Worm (Caenorhabditis elegans) whole organism, early embryonic: ENCODE data around the gene srd-40.
A peak's percentile ranks its signal among the peaks of the same experiment; 100 is the strongest.

Experiments
- B0310.2 ChIP-seq: sonication (generic microtip); optimal IDR thresholded peaks from 2 replicates; lab custom pipeline; 2016; ENCODE audit warnings: mild to moderate bottlenecking, missing genetic modification characterization, missing compliant biosample characterization
- F13C5.2 ChIP-seq: sonication (generic microtip); optimal IDR thresholded peaks from 2 replicates; lab custom pipeline; 2017; ENCODE audit warnings: mild to moderate bottlenecking, missing genetic modification characterization, inconsistent platforms, missing compliant biosample characterization
- aly-1 ChIP-seq: sonication (generic microtip); optimal IDR thresholded peaks from 2 replicates; lab custom pipeline; 2016; ENCODE audit warnings: missing genetic modification characterization, missing compliant biosample characterization
- ama-1 ChIP-seq: fragments of 150-350 bp; optimal IDR thresholded peaks from 2 replicates; lab custom pipeline; 2014
- ceh-13 ChIP-seq: fragments of 200-800 bp; sonication (Bioruptor generic); optimal IDR thresholded peaks from 2 replicates; lab custom pipeline; 2018; ENCODE audit warnings: mild to moderate bottlenecking, missing genetic modification characterization, missing compliant biosample characterization
- ceh-36 ChIP-seq: sonication (generic microtip); optimal IDR thresholded peaks from 2 replicates; lab custom pipeline; 2016; ENCODE audit warnings: missing genetic modification characterization, inconsistent platforms, missing compliant biosample characterization
- ets-7 ChIP-seq: sonication (generic microtip); optimal IDR thresholded peaks from 2 replicates; lab custom pipeline; 2016; ENCODE audit warnings: missing genotype, missing genetic modification characterization, missing compliant biosample characterization
- flt-1 ChIP-seq: fragments of 200-800 bp; sonication (Bioruptor generic); IDR thresholded peaks from 2 replicates; pipeline ENCODE4 v1.3.6; 2022; ENCODE audit warnings: missing genetic modification characterization, missing compliant biosample characterization
- hmbx-1 ChIP-seq: sonication (generic microtip); optimal IDR thresholded peaks from 2 replicates; lab custom pipeline; 2016; ENCODE audit warnings: mild to moderate bottlenecking, missing genetic modification characterization, missing compliant biosample characterization
- hmg-4 ChIP-seq: fragments of 200-800 bp; sonication (Bioruptor generic); optimal IDR thresholded peaks from 2 replicates; lab custom pipeline; 2018; ENCODE audit warnings: mild to moderate bottlenecking, missing genetic modification characterization, missing compliant biosample characterization
- hnd-1 ChIP-seq: sonication (generic microtip); optimal IDR thresholded peaks from 2 replicates; lab custom pipeline; 2016; ENCODE audit warnings: missing genetic modification characterization, missing compliant biosample characterization
- pes-1 ChIP-seq: fragments of 200-800 bp; sonication (Bioruptor generic); IDR thresholded peaks from 2 replicates; pipeline ENCODE4 v1.3.6; 2022; ENCODE audit warnings: missing genetic modification reagents, missing genetic modification characterization, missing compliant biosample characterization
- scrt-1 ChIP-seq: fragments of 200-800 bp; sonication (Bioruptor generic); IDR thresholded peaks from 2 replicates; pipeline ENCODE4 v1.3.6; 2022; ENCODE audit warnings: missing genetic modification characterization, missing compliant biosample characterization
- sea-1 ChIP-seq: fragments of 200-800 bp; sonication (Bioruptor generic); conservative IDR thresholded peaks from 2 replicates; pipeline ENCODE4 v1.3.6; 2022; ENCODE audit warnings: missing genetic modification characterization, missing compliant biosample characterization
- tbx-11 ChIP-seq: fragments of 200-800 bp; sonication (Bioruptor generic); IDR thresholded peaks from 2 replicates; pipeline ENCODE4 v1.3.6; 2022; ENCODE audit warnings: missing genetic modification characterization, missing compliant biosample characterization
- tbx-37 ChIP-seq: fragments of 200-800 bp; sonication (Bioruptor generic); conservative IDR thresholded peaks from 2 replicates; pipeline ENCODE4 v1.3.6; 2022; ENCODE audit warnings: missing genetic modification reagents, missing genetic modification characterization, missing compliant biosample characterization
- tra-4 ChIP-seq: sonication (generic microtip); optimal IDR thresholded peaks from 2 replicates; lab custom pipeline; 2017; ENCODE audit warnings: missing genetic modification characterization, missing compliant biosample characterization

srd-40 gene

ce11 chrX:12326424-12326823 lies 2.9 kb downstream of the srd-40 start, which contains the start of gene srd-41:
TSS of gene srd-41 (plus strand) at chrX:12326724.
- TF ChIP-seq sea-1 (GFP tag; lab: Robert Waterston, UW) (no peak), scrt-1 (GFP tag; lab: Robert Waterston, UW) (no peak), B0310.2 (tag; lab: Kevin White, UChicago) (no peak), hmg-4 (no peak), tbx-11 (GFP tag; lab: Robert Waterston, UW) (no peak), pes-1 (no peak), hmbx-1 (no peak), ama-1 (lab: Kevin White, UChicago) (no peak), ceh-36 (no peak)

- TF ChIP-seq hmg-4 = no peak
Observed at ce11 chrX:12328676-12329075, 5.1 kb downstream of the srd-40 start, which contains the start of gene srd-45. TSS of gene srd-45 (plus strand) at chrX:12328976.

ce11 chrX:12331795-12332194 lies 8.3 kb downstream of the srd-40 start, which contains the start of gene srd-46:
TSS of gene srd-46 (plus strand) at chrX:12332095.
- no peak for TF ChIP-seq hmg-4

ce11 chrX:12333479-12333878 lies 9.9 kb downstream of the srd-40 start, which contains the start of gene srd-47:
TSS of gene srd-47 (plus strand) at chrX:12333642.
- no peak for TF ChIP-seq flt-1
- no peak for TF ChIP-seq scrt-1 (GFP tag; lab: Robert Waterston, UW)
- TF ChIP-seq aly-1 (tag; lab: Kevin White, UChicago) = no peak
- TF ChIP-seq pes-1 = no peak
- no peak for TF ChIP-seq tbx-11 (GFP tag; lab: Robert Waterston, UW)
- TF ChIP-seq tra-4 (tag; lab: Kevin White, UChicago) = no peak
- no peak for TF ChIP-seq sea-1 (GFP tag; lab: Robert Waterston, UW)
- TF ChIP-seq hmbx-1 = no peak
- TF ChIP-seq B0310.2 (tag; lab: Kevin White, UChicago) = no peak
- no peak for TF ChIP-seq F13C5.2 (tag; lab: Kevin White, UChicago)
- no peak for TF ChIP-seq ceh-36
- no peak for TF ChIP-seq tbx-37 (GFP tag; lab: Robert Waterston, UW)

DNA sequence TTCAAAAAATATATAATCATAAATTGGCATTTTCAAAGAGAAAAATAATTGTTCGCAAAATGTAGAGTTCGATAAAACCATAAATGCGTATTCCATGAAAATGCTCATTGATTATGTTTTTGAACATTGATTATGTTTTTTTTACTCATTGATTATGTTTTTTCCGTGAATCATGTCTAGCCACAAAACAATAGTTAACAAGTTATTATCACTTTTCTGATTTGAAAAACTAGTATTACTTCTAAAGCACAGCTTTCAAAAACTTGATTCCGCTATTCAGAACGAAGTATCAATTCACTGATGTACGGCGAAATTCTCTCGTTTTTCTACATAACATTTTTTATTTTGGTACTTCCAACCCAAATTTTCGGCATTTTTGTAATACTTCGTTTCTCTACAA lies 12.3 kb downstream of the srd-40 start, which contains the start of gene srd-48:
Gene srd-48, plus strand, starts transcription at position 301 of the 400 bp plus-strand sequence.
- TF ChIP-seq sea-1 (GFP tag; lab: Robert Waterston, UW) (no peak), hmg-4 (no peak), aly-1 (tag; lab: Kevin White, UChicago) (no peak), hmbx-1 (no peak), ceh-13 (GFP tag; lab: Kevin White, UChicago) (no peak), tbx-11 (GFP tag; lab: Robert Waterston, UW) (no peak), tbx-37 (GFP tag; lab: Robert Waterston, UW) (no peak), B0310.2 (tag; lab: Kevin White, UChicago) (no peak), ets-7 (tag; lab: Kevin White, UChicago) (no peak)

DNA sequence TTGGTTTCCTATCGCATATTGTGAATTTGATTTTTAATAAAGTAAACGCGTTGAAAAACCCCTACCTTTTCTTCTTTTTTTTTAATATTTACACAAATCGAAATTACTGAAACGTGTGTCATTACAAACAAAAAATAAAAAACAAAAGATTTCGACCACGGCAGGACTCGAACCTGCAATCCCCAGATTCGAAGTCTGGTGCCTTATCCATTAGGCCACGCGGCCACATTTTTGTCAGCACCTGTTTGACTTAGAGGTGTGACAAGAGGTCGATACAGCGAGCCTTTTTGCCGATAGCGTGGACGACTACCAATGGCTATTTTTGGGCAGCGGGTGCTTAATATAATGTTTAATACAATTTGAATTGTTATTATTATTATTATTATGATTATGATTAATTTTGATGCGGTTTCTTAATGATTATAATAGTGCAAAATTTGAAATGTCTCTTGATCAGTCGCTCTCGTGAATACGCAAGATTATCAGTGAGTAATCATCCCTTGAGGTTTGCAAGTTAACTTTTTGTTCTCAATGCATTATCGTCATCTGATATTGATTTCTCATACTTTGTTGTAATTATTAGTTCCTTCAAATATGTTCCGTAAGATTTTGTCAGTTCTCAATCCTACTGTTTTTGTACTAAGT lies 14.4 kb downstream of the srd-40 start, which contains the start of gene srd-44:
Gene srd-44, plus strand, starts transcription at position 595 of the 645 bp plus-strand sequence.
- TF ChIP-seq B0310.2 (tag; lab: Kevin White, UChicago) (peak; percentile 20), hmbx-1 (peak; percentile 38), ceh-36 (no peak), aly-1 (tag; lab: Kevin White, UChicago) (no peak), ama-1 (lab: Kevin White, UChicago) (no peak), sea-1 (GFP tag; lab: Robert Waterston, UW) (no peak), hnd-1 (peak; percentile 27), F13C5.2 (tag; lab: Kevin White, UChicago) (peak; percentile 52), tbx-11 (GFP tag; lab: Robert Waterston, UW) (peak; percentile 61), tra-4 (tag; lab: Kevin White, UChicago) (no peak), tbx-37 (GFP tag; lab: Robert Waterston, UW) (0 out of 2 replicates have a peak, but pooled peaks have one; percentile 47), ceh-13 (GFP tag; lab: Kevin White, UChicago) (peak; percentile 57), pes-1 (no peak; the same call in 1 of the 2 replicates), flt-1 (no peak; the same call in none of the 2 replicates), hmg-4 (no peak), scrt-1 (GFP tag; lab: Robert Waterston, UW) (0 out of 2 replicates have a peak, but pooled peaks have one; percentile 70), ets-7 (tag; lab: Kevin White, UChicago) (no peak)

ce11 chrX:12341338-12341737 lies 17.8 kb downstream of the srd-40 start, which contains the start of gene zig-2:
TSS of gene zig-2 (minus strand) at chrX:12341438.
- TF ChIP-seq tra-4 (tag; lab: Kevin White, UChicago) = no peak
- TF ChIP-seq tbx-37 (GFP tag; lab: Robert Waterston, UW) = no peak
- TF ChIP-seq pes-1 = no peak
- TF ChIP-seq ets-7 (tag; lab: Kevin White, UChicago) = no peak
- no peak for TF ChIP-seq ceh-13 (GFP tag; lab: Kevin White, UChicago)

ce11 chrX:12343279-12343678 lies 19.7 kb downstream of the srd-40 start, which contains the start of the genes nspc-9 and nspc-10:
TSS of gene nspc-9 (minus strand) at chrX:12343379.
TSS of gene nspc-10 (plus strand) at chrX:12343609.
- no peak for TF ChIP-seq tbx-37 (GFP tag; lab: Robert Waterston, UW)
- TF ChIP-seq ceh-13 (GFP tag; lab: Kevin White, UChicago) = no peak
- TF ChIP-seq pes-1 = no peak
- TF ChIP-seq ceh-36 = no peak
- no peak for TF ChIP-seq hmg-4
- no peak for TF ChIP-seq scrt-1 (GFP tag; lab: Robert Waterston, UW)
- TF ChIP-seq sea-1 (GFP tag; lab: Robert Waterston, UW) = no peak
- no peak for TF ChIP-seq F13C5.2 (tag; lab: Kevin White, UChicago)
- no peak for TF ChIP-seq B0310.2 (tag; lab: Kevin White, UChicago)
- no peak for TF ChIP-seq hmbx-1
- no peak for TF ChIP-seq hnd-1
- no peak for TF ChIP-seq aly-1 (tag; lab: Kevin White, UChicago)
- TF ChIP-seq flt-1 = no peak
